Fruit fly (Drosophila melanogaster) whole organism, embryonic: ENCODE data around the gene CG4009.

Experiments
- C15 ChIP-seq: fragments of 200-800 bp; sonication (Bioruptor generic); IDR thresholded peaks from 3 replicates; pipeline ENCODE4 v1.3.6; 2022; ENCODE audit warnings: missing biosample characterization, missing genetic modification characterization
- CG10543 ChIP-seq: fragments of 200-800 bp; sonication (Bioruptor generic); optimal IDR thresholded peaks from 3 replicates; lab custom pipeline; 2017; ENCODE audit warnings: missing biosample characterization, mild to moderate bottlenecking, missing genetic modification characterization, moderate library complexity
- CG12219 ChIP-seq: fragments of 200-800 bp; sonication (Bioruptor generic); optimal IDR thresholded peaks from 3 replicates; lab custom pipeline; 2018; ENCODE audit warnings: missing biosample characterization, mild to moderate bottlenecking, missing genetic modification characterization
- CG13894 ChIP-seq: fragments of 200-800 bp; sonication (Bioruptor generic); optimal IDR thresholded peaks from 3 replicates; lab custom pipeline; 2018; ENCODE audit warnings: missing biosample characterization, mild to moderate bottlenecking, missing genetic modification characterization, moderate library complexity
- CG15269 ChIP-seq: fragments of 200-800 bp; sonication (Bioruptor generic); optimal IDR thresholded peaks from 2 replicates; lab custom pipeline; 2018; ENCODE audit warnings: missing biosample characterization, mild to moderate bottlenecking, missing genetic modification characterization, moderate library complexity
- CG15601 ChIP-seq: fragments of 200-800 bp; sonication (Bioruptor generic); optimal IDR thresholded peaks from 3 replicates; lab custom pipeline; 2019; ENCODE audit warnings: missing biosample characterization, mild to moderate bottlenecking, missing genetic modification characterization, moderate library complexity
- CG18599 ChIP-seq: fragments of 200-800 bp; sonication (Bioruptor generic); optimal IDR thresholded peaks from 3 replicates; lab custom pipeline; 2017; ENCODE audit warnings: missing biosample characterization, missing genetic modification characterization, mild to moderate bottlenecking, moderate library complexity, missing genetic modification reagents
- CG3281 ChIP-seq: fragments of 200-800 bp; sonication (Bioruptor generic); optimal IDR thresholded peaks from 3 replicates; lab custom pipeline; 2017; ENCODE audit warnings: missing biosample characterization, mild to moderate bottlenecking, missing genetic modification characterization
- CG34376 ChIP-seq: fragments of 200-800 bp; sonication (Bioruptor generic); optimal IDR thresholded peaks from 2 replicates; lab custom pipeline; 2018; ENCODE audit warnings: missing biosample characterization, mild to moderate bottlenecking, missing genetic modification characterization
- CG6813 ChIP-seq: fragments of 200-800 bp; sonication (Bioruptor generic); optimal IDR thresholded peaks from 2 replicates; lab custom pipeline; 2017; ENCODE audit warnings: missing biosample characterization, missing genetic modification characterization, mild to moderate bottlenecking, moderate library complexity, missing genetic modification reagents
- CG7839 ChIP-seq: fragments of 200-800 bp; sonication (Bioruptor generic); optimal IDR thresholded peaks from 3 replicates; lab custom pipeline; 2018; ENCODE audit warnings: missing biosample characterization, mild to moderate bottlenecking, missing genetic modification characterization, moderate library complexity
- Chrac-16 ChIP-seq: fragments of 200-800 bp; sonication (Bioruptor generic); optimal IDR thresholded peaks from 3 replicates; lab custom pipeline; 2016; ENCODE audit warnings: missing biosample characterization, missing genetic modification characterization
- CkIIα-i1 ChIP-seq: fragments of 200-800 bp; sonication (Bioruptor generic); IDR thresholded peaks from 2 replicates; pipeline ENCODE4 v1.3.6; 2022; ENCODE audit warnings: missing biosample characterization, missing genetic modification characterization
- Dll ChIP-seq: fragments of 200-800 bp; sonication (Bioruptor generic); IDR thresholded peaks from 4 replicates; pipeline ENCODE4 v1.3.6; 2022; ENCODE audit warnings: missing biosample characterization, missing genetic modification characterization; ENCODE audit not compliant: partially characterized antibody
- Dp ChIP-seq: fragments of 200-800 bp; sonication (Bioruptor generic); optimal IDR thresholded peaks from 2 replicates; lab custom pipeline; 2018; ENCODE audit warnings: missing biosample characterization, mild to moderate bottlenecking, missing genetic modification characterization, moderate library complexity
- GATAe ChIP-seq: fragments of 200-800 bp; sonication (Bioruptor generic); conservative IDR thresholded peaks from 2 replicates; pipeline ENCODE4 v1.3.6; 2022; ENCODE audit warnings: missing biosample characterization, missing genetic modification characterization
- Hey ChIP-seq: fragments of 200-800 bp; sonication (Bioruptor generic); optimal IDR thresholded peaks from 3 replicates; lab custom pipeline; 2018; ENCODE audit warnings: missing biosample characterization, mild to moderate bottlenecking, missing genetic modification characterization
- HmgD ChIP-seq: fragments of 200-800 bp; sonication (Bioruptor generic); optimal IDR thresholded peaks from 3 replicates; lab custom pipeline; 2016; ENCODE audit warnings: missing biosample characterization, missing genetic modification characterization
- Hr3 ChIP-seq: fragments of 200-800 bp; sonication (Bioruptor generic); optimal IDR thresholded peaks from 3 replicates; lab custom pipeline; 2016; ENCODE audit warnings: missing biosample characterization, missing genetic modification characterization
- Hr39 ChIP-seq: fragments of >200 bp; optimal IDR thresholded peaks from 2 replicates; lab custom pipeline; 2017
- Hr78 ChIP-seq, 2 experiments: fragments of 200-800 bp in 1 of 2; fragments of >200 bp in 1 of 2; sonication (Bioruptor generic) in 1 of 2; optimal IDR thresholded peaks; 2 replicates each; lab custom pipeline; 2017 to 2019; ENCODE audit warnings: missing biosample characterization in 2 of 2, missing genetic modification characterization in 2 of 2, mild to moderate bottlenecking in 1 of 2, moderate library complexity in 1 of 2
- Med ChIP-seq: fragments of 200-800 bp; sonication (Bioruptor generic); peaks from one replicate; lab custom pipeline; 2016; ENCODE audit warnings: missing biosample characterization, missing genetic modification characterization, mild to moderate bottlenecking, inconsistent platforms, moderate library complexity
- Myb ChIP-seq: fragments of 200-800 bp; sonication (Bioruptor generic); optimal IDR thresholded peaks from 2 replicates; lab custom pipeline; 2016; ENCODE audit warnings: missing biosample characterization, missing genetic modification characterization
- NC2α ChIP-seq: fragments of 200-800 bp; sonication (Bioruptor generic); optimal IDR thresholded peaks from 2 replicates; lab custom pipeline; 2016; ENCODE audit warnings: missing biosample characterization, missing genetic modification characterization
- NC2β ChIP-seq: fragments of 200-800 bp; sonication (Bioruptor generic); optimal IDR thresholded peaks from 2 replicates; lab custom pipeline; 2016; ENCODE audit warnings: missing biosample characterization, missing genetic modification characterization
- NfI ChIP-seq: fragments of 200-800 bp; sonication (Bioruptor generic); optimal IDR thresholded peaks from 3 replicates; lab custom pipeline; 2018; ENCODE audit warnings: missing biosample characterization, mild to moderate bottlenecking, missing genetic modification characterization, moderate library complexity
- PHDP ChIP-seq: fragments of 200-800 bp; sonication (Bioruptor generic); optimal IDR thresholded peaks from 3 replicates; lab custom pipeline; 2018; ENCODE audit warnings: missing biosample characterization, mild to moderate bottlenecking, missing genetic modification characterization, moderate library complexity
- Pdp1 ChIP-seq, 2 experiments: fragments of 200-800 bp; sonication (Bioruptor generic); optimal IDR thresholded peaks; 3 replicates each; lab custom pipeline; 2016; ENCODE audit warnings: missing biosample characterization in 2 of 2, missing genetic modification characterization in 2 of 2, mild to moderate bottlenecking in 1 of 2, moderate library complexity in 1 of 2
- Sox100B ChIP-seq: fragments of 200-800 bp; sonication (Bioruptor generic); optimal IDR thresholded peaks from 3 replicates; lab custom pipeline; 2018; ENCODE audit warnings: missing biosample characterization, mild to moderate bottlenecking, missing genetic modification characterization
- Spps ChIP-seq: fragments of 200-800 bp; sonication (Bioruptor generic); optimal IDR thresholded peaks from 2 replicates; lab custom pipeline; 2018; ENCODE audit warnings: missing biosample characterization, mild to moderate bottlenecking, missing genetic modification characterization
- Ssrp ChIP-seq: fragments of 200-800 bp; sonication (Bioruptor generic); optimal IDR thresholded peaks from 2 replicates; lab custom pipeline; 2018; ENCODE audit warnings: missing biosample characterization, mild to moderate bottlenecking, missing genetic modification characterization, moderate library complexity
- Taf1 ChIP-seq: fragments of 200-800 bp; sonication (Bioruptor generic); IDR thresholded peaks from 2 replicates; pipeline ENCODE4 v1.3.6; 2022; ENCODE audit warnings: missing biosample characterization, missing genetic modification characterization
- ab ChIP-seq: fragments of 200-800 bp; sonication (Bioruptor generic); optimal IDR thresholded peaks from 2 replicates; lab custom pipeline; 2016; ENCODE audit warnings: missing biosample characterization, missing genetic modification characterization
- disco-r ChIP-seq: fragments of 200-800 bp; sonication (Bioruptor generic); optimal IDR thresholded peaks from 2 replicates; lab custom pipeline; 2016; ENCODE audit warnings: missing biosample characterization, missing genetic modification characterization
- dmrt11E ChIP-seq: fragments of 200-800 bp; sonication (Bioruptor generic); optimal IDR thresholded peaks from 3 replicates; lab custom pipeline; 2018; ENCODE audit warnings: missing biosample characterization, mild to moderate bottlenecking, missing genetic modification characterization, moderate library complexity
- exex ChIP-seq: fragments of 200-800 bp; sonication (Bioruptor generic); optimal IDR thresholded peaks from 4 replicates; lab custom pipeline; 2018; ENCODE audit warnings: missing biosample characterization, mild to moderate bottlenecking, missing genetic modification characterization, moderate library complexity
- grn ChIP-seq: fragments of 200-800 bp; sonication (Bioruptor generic); optimal IDR thresholded peaks from 3 replicates; lab custom pipeline; 2017; ENCODE audit warnings: missing biosample characterization, missing genetic modification characterization
- gro ChIP-seq: fragments of 200-800 bp; sonication (Bioruptor generic); optimal IDR thresholded peaks from 2 replicates; lab custom pipeline; 2016; ENCODE audit warnings: missing biosample characterization, missing genetic modification characterization
- insv ChIP-seq, 2 experiments: fragments of 200-800 bp; sonication (Bioruptor generic); optimal IDR thresholded peaks; 3 replicates each; lab custom pipeline; 2016 to 2018; ENCODE audit warnings: missing biosample characterization in 2 of 2, missing genetic modification characterization in 2 of 2
- klu ChIP-seq: fragments of 200-800 bp; sonication (Bioruptor generic); IDR thresholded peaks from 2 replicates; pipeline ENCODE4 v1.3.6; 2022; ENCODE audit warnings: missing biosample characterization, missing genetic modification characterization
- lab ChIP-seq: fragments of 200-800 bp; sonication (Bioruptor generic); optimal IDR thresholded peaks from 3 replicates; lab custom pipeline; 2017; ENCODE audit warnings: missing biosample characterization, missing genetic modification characterization, mild to moderate bottlenecking, moderate library complexity, missing genetic modification reagents
- lov ChIP-seq, 2 experiments: fragments of 200-800 bp in 1 of 2; fragments of >200 bp in 1 of 2; sonication (Bioruptor generic) in 1 of 2; IDR thresholded peaks in 1 of 2; optimal IDR thresholded peaks in 1 of 2; 2 replicates in 1 of 2; 3 replicates in 1 of 2; pipeline versions ENCODE4 v1.3.6 to Lab custom; 2017 to 2022; ENCODE audit warnings: missing biosample characterization in 1 of 2, missing genetic modification characterization in 1 of 2
- nerfin-2 ChIP-seq: fragments of 200-800 bp; sonication (Bioruptor generic); IDR thresholded peaks from 2 replicates; pipeline ENCODE4 v1.3.6; 2022; ENCODE audit warnings: missing biosample characterization, missing genetic modification characterization; ENCODE audit not compliant: partially characterized antibody
- pan ChIP-seq, 4 experiments: fragments of >200 bp in 3 of 4; fragments of 200-800 bp in 1 of 4; sonication (Bioruptor generic) in 1 of 4; optimal IDR thresholded peaks in 3 of 4; IDR thresholded peaks in 1 of 4; 2 replicates each; pipeline versions ENCODE4 v1.3.6 to Lab custom; 2017 to 2022; ENCODE audit warnings: missing biosample characterization in 2 of 4, missing genetic modification characterization in 2 of 4, mixed read lengths in 1 of 4
- salm ChIP-seq: fragments of 200-800 bp; sonication (Bioruptor generic); optimal IDR thresholded peaks from 2 replicates; lab custom pipeline; 2018; ENCODE audit warnings: missing biosample characterization, mild to moderate bottlenecking, missing genetic modification characterization
- sd ChIP-seq: fragments of 200-800 bp; sonication (Bioruptor generic); optimal IDR thresholded peaks from 3 replicates; lab custom pipeline; 2018; ENCODE audit warnings: missing biosample characterization, mild to moderate bottlenecking, missing genetic modification characterization, moderate library complexity
- ttk ChIP-seq: fragments of 200-800 bp; sonication (Bioruptor generic); IDR thresholded peaks from 2 replicates; pipeline ENCODE4 v2.1.2; 2022; ENCODE audit warnings: missing biosample characterization, missing genetic modification characterization
- unpg ChIP-seq: fragments of 200-800 bp; sonication (Bioruptor generic); optimal IDR thresholded peaks from 3 replicates; lab custom pipeline; 2018; ENCODE audit warnings: missing biosample characterization, mild to moderate bottlenecking, missing genetic modification characterization, moderate library complexity
- wor ChIP-seq: fragments of 200-800 bp; sonication (Bioruptor generic); IDR thresholded peaks from 2 replicates; pipeline ENCODE4 v1.3.6; 2022; ENCODE audit warnings: missing biosample characterization, missing genetic modification characterization

Gene CG4009

dm6 chr3R:17008018-17008674, 27.7 kb downstream of the CG4009 start, which contains the start of gene CG8907 (continued):
- TF ChIP-seq Dp (no peak), PHDP (no peak), CG6813 (GFP tag; lab: Kevin White, UChicago) (no peak), sd (tag; lab: Kevin White, UChicago) (peak; percentile 81), Ssrp (tag; lab: Kevin White, UChicago) (no peak), CG15601 (tag; lab: Kevin White, UChicago) (no peak), gro (GFP tag; lab: Kevin White, UChicago) (peak; percentile 6), CG3281 (GFP tag; lab: Kevin White, UChicago) (no peak), dmrt11E (tag; lab: Kevin White, UChicago) (no peak), CG18599 (peak; percentile 11), Hr78 (GFP tag; optimal IDR thresholded peaks at IDR 0.05; lab: Kevin White, UChicago) (peak in 1 of 2 experiments; percentile 39), exex (tag; lab: Kevin White, UChicago) (peak; percentile 98), Spps (tag; lab: Kevin White, UChicago) (no peak), Dll (GFP tag; lab: Robert Waterston, UW) (no peak), CG10543 (GFP tag; lab: Kevin White, UChicago) (peak; percentile 39), NfI (GFP tag; lab: Kevin White, UChicago) (no peak), lab (peak; percentile 74), HmgD (no peak), GATAe (GFP tag; lab: Robert Waterston, UW) (peak; percentile 96), wor (no peak), CG34376 (GFP tag; lab: Kevin White, UChicago) (peak; percentile 49), Hey (no peak), ab (GFP tag; lab: Kevin White, UChicago) (no peak), disco-r (GFP tag; lab: Kevin White, UChicago) (no peak), grn (GFP tag; lab: Kevin White, UChicago) (peak; percentile 82), Hr3 (GFP tag; lab: Kevin White, UChicago) (no peak), Med (GFP tag; lab: Kevin White, UChicago) (peak; percentile 49), pan (optimal IDR thresholded peaks at IDR 0.05; lab: Kevin White, UChicago) (no peak), pan (GFP tag; optimal IDR thresholded peaks at IDR 0.05 in 1 of 2, IDR thresholded peaks at IDR 0.05 in 1 of 2) (no peak), C15 (no peak), lov (optimal IDR thresholded peaks at IDR 0.05; lab: Kevin White, UChicago) (no peak), lov (GFP tag; IDR thresholded peaks at IDR 0.05; lab: Robert Waterston, UW) (no peak), NC2β (no peak), Pdp1 (GFP tag; optimal IDR thresholded peaks at IDR 0.05; lab: Kevin White, UChicago) (peak in 1 of 2 experiments; percentile 75)

- TF ChIP-seq CG13894 (tag; lab: Kevin White, UChicago) (peak; percentile 60), CG15269 (tag; lab: Kevin White, UChicago) (peak; percentile 71), Sox100B (GFP tag; lab: Kevin White, UChicago) (peak; percentile 28), insv (GFP tag; optimal IDR thresholded peaks at IDR 0.05; lab: Kevin White, UChicago) (no peak), salm (tag; lab: Kevin White, UChicago) (no peak), CG7839 (tag; lab: Kevin White, UChicago) (peak; percentile 31), Chrac-16 (no peak), CG12219 (GFP tag; lab: Kevin White, UChicago) (no peak), unpg (peak; percentile 56), Hr39 (lab: Kevin White, UChicago) (no peak), lab (no peak), CkIIα-i1 (GFP tag; lab: Robert Waterston, UW) (no peak), ttk (GFP tag; lab: Robert Waterston, UW) (no peak), NC2α (GFP tag; lab: Kevin White, UChicago) (no peak), CG6813 (GFP tag; lab: Kevin White, UChicago) (peak; percentile 17), Myb (GFP tag; lab: Kevin White, UChicago) (no peak), nerfin-2 (GFP tag; lab: Robert Waterston, UW) (no peak), klu (no peak), Taf1 (no peak)
Measured at dm6 chr3R:17007336-17007735, 28.5 kb downstream of the CG4009 start.
